Fruit fly (Drosophila melanogaster) whole organism, embryonic: ENCODE data around the gene CG9673.

Experiments
- Ada2b ChIP-seq: fragments of 200-800 bp; sonication (Bioruptor generic); IDR thresholded peaks from 2 replicates; pipeline ENCODE4 v1.3.6; 2022; ENCODE audit warnings: missing biosample characterization, missing genetic modification characterization
- Bdp1 ChIP-seq: fragments of 200-800 bp; sonication (Bioruptor generic); optimal IDR thresholded peaks from 3 replicates; lab custom pipeline; 2016; ENCODE audit warnings: missing biosample characterization, missing genetic modification characterization
- Blimp-1 ChIP-seq: fragments of 200-800 bp; sonication (Bioruptor generic); optimal IDR thresholded peaks from 3 replicates; lab custom pipeline; 2018; ENCODE audit warnings: missing biosample characterization, missing genetic modification characterization, mild to moderate bottlenecking, moderate library complexity, missing genetic modification reagents
- CG10959 ChIP-seq: fragments of 200-800 bp; sonication (Bioruptor generic); IDR thresholded peaks from 2 replicates; pipeline ENCODE4 v1.3.6; 2022; ENCODE audit warnings: missing biosample characterization, missing genetic modification characterization
- CG11723 ChIP-seq: fragments of 200-800 bp; sonication (Bioruptor generic); optimal IDR thresholded peaks from 2 replicates; lab custom pipeline; 2017; ENCODE audit warnings: missing biosample characterization, mild to moderate bottlenecking, missing genetic modification characterization
- CG12071 ChIP-seq: fragments of 200-800 bp; sonication (Bioruptor generic); optimal IDR thresholded peaks from 3 replicates; lab custom pipeline; 2018; ENCODE audit warnings: missing biosample characterization, mild to moderate bottlenecking, missing genetic modification characterization
- CG12299 ChIP-seq: fragments of 200-800 bp; sonication (Bioruptor generic); optimal IDR thresholded peaks from 2 replicates; lab custom pipeline; 2018; ENCODE audit warnings: missing biosample characterization, mild to moderate bottlenecking, missing genetic modification characterization
- CG14441 ChIP-seq: fragments of 200-800 bp; sonication (Bioruptor generic); IDR thresholded peaks from 2 replicates; pipeline ENCODE4 v1.3.6; 2022; ENCODE audit warnings: missing biosample characterization, missing genetic modification characterization
- CG14667 ChIP-seq: fragments of 200-800 bp; sonication (Bioruptor generic); IDR thresholded peaks from 2 replicates; pipeline ENCODE4 v1.3.6; 2022; ENCODE audit warnings: missing biosample characterization, missing genetic modification characterization
- CG14965 ChIP-seq: fragments of 200-800 bp; sonication (Bioruptor generic); optimal IDR thresholded peaks from 2 replicates; lab custom pipeline; 2016; ENCODE audit warnings: missing biosample characterization, missing genetic modification characterization, borderline replicate concordance
- CG17328 ChIP-seq: fragments of 200-800 bp; sonication (Bioruptor generic); IDR thresholded peaks from 2 replicates; pipeline ENCODE4 v1.3.6; 2022; ENCODE audit warnings: missing biosample characterization, missing genetic modification characterization
- CG17359 ChIP-seq: fragments of 200-800 bp; sonication (Bioruptor generic); optimal IDR thresholded peaks from 3 replicates; lab custom pipeline; 2018; ENCODE audit warnings: missing biosample characterization, mild to moderate bottlenecking, missing genetic modification characterization, moderate library complexity
- CG17568 ChIP-seq: fragments of 200-800 bp; sonication (Bioruptor generic); optimal IDR thresholded peaks from 2 replicates; lab custom pipeline; 2018; ENCODE audit warnings: missing biosample characterization, mild to moderate bottlenecking, missing genetic modification characterization, moderate library complexity
- CG18764 ChIP-seq: fragments of 200-800 bp; sonication (Bioruptor generic); optimal IDR thresholded peaks from 3 replicates; lab custom pipeline; 2016; ENCODE audit warnings: missing biosample characterization, missing genetic modification characterization
- CG30403 ChIP-seq: fragments of 200-800 bp; sonication (Bioruptor generic); optimal IDR thresholded peaks from 3 replicates; lab custom pipeline; 2016; ENCODE audit warnings: missing biosample characterization, missing genetic modification characterization
- CG3407 ChIP-seq: fragments of 200-800 bp; sonication (Bioruptor generic); optimal IDR thresholded peaks from 2 replicates; lab custom pipeline; 2018; ENCODE audit warnings: missing biosample characterization, mild to moderate bottlenecking, missing genetic modification characterization
- CG4707 ChIP-seq: fragments of 200-800 bp; sonication (Bioruptor generic); optimal IDR thresholded peaks from 2 replicates; lab custom pipeline; 2018; ENCODE audit warnings: missing biosample characterization, mild to moderate bottlenecking, missing genetic modification characterization, moderate library complexity
- CG4730 ChIP-seq: fragments of 200-800 bp; sonication (Bioruptor generic); IDR thresholded peaks from 2 replicates; pipeline ENCODE4 v1.3.6; 2022; ENCODE audit warnings: missing biosample characterization, missing genetic modification characterization
- CG6854 ChIP-seq: fragments of 200-800 bp; sonication (Bioruptor generic); optimal IDR thresholded peaks from 3 replicates; lab custom pipeline; 2017; ENCODE audit warnings: missing biosample characterization, mild to moderate bottlenecking, missing genetic modification characterization
- CG7271 ChIP-seq: fragments of 200-800 bp; sonication (Bioruptor generic); optimal IDR thresholded peaks from 2 replicates; lab custom pipeline; 2018; ENCODE audit warnings: missing biosample characterization, mild to moderate bottlenecking, missing genetic modification characterization, moderate library complexity
- CG9609 ChIP-seq: fragments of 200-800 bp; sonication (Bioruptor generic); optimal IDR thresholded peaks from 3 replicates; lab custom pipeline; 2016; ENCODE audit warnings: missing biosample characterization, missing genetic modification characterization
- CG9797 ChIP-seq: fragments of 200-800 bp; sonication (Bioruptor generic); optimal IDR thresholded peaks from 3 replicates; lab custom pipeline; 2018; ENCODE audit warnings: missing biosample characterization, mild to moderate bottlenecking, missing genetic modification characterization
- CTCF ChIP-seq: fragments of 200-800 bp; sonication (Bioruptor generic); optimal IDR thresholded peaks from 2 replicates; lab custom pipeline; 2017; ENCODE audit warnings: missing biosample characterization, mild to moderate bottlenecking, missing genetic modification characterization, moderate library complexity
- E2f2 ChIP-seq: fragments of 200-800 bp; sonication (Bioruptor generic); IDR thresholded peaks from 2 replicates; pipeline ENCODE4 v1.3.6; 2022; ENCODE audit warnings: missing biosample characterization, missing genetic modification characterization
- Fer2 ChIP-seq: fragments of 200-800 bp; sonication (Bioruptor generic); optimal IDR thresholded peaks from 2 replicates; lab custom pipeline; 2018; ENCODE audit warnings: missing biosample characterization, mild to moderate bottlenecking, missing genetic modification characterization, moderate library complexity
- Fer3 ChIP-seq: fragments of 200-800 bp; sonication (Bioruptor generic); optimal IDR thresholded peaks from 2 replicates; lab custom pipeline; 2018; ENCODE audit warnings: missing biosample characterization, mild to moderate bottlenecking, missing genetic modification characterization, moderate library complexity
- Hey ChIP-seq: fragments of 200-800 bp; sonication (Bioruptor generic); optimal IDR thresholded peaks from 3 replicates; lab custom pipeline; 2018; ENCODE audit warnings: missing biosample characterization, mild to moderate bottlenecking, missing genetic modification characterization
- Opbp ChIP-seq: fragments of 200-800 bp; sonication (Bioruptor generic); IDR thresholded peaks from 3 replicates; pipeline ENCODE4 v1.3.6; 2022; ENCODE audit warnings: missing biosample characterization, missing genetic modification characterization; ENCODE audit not compliant: partially characterized antibody
- Rfx ChIP-seq: fragments of 200-800 bp; sonication (Bioruptor generic); IDR thresholded peaks from 2 replicates; pipeline ENCODE4 v1.3.6; 2022; ENCODE audit warnings: missing biosample characterization, missing genetic modification characterization
- Vsx1 ChIP-seq: fragments of 200-800 bp; sonication (Bioruptor generic); optimal IDR thresholded peaks from 2 replicates; lab custom pipeline; 2017; ENCODE audit warnings: missing biosample characterization, mild to moderate bottlenecking, missing genetic modification characterization, missing genetic modification reagents
- cad ChIP-seq: fragments of >200 bp; optimal IDR thresholded peaks from 2 replicates; lab custom pipeline; 2017; ENCODE audit warnings: missing biosample characterization, missing genetic modification characterization
- ci ChIP-seq: fragments of 200-800 bp; sonication (Bioruptor generic); IDR thresholded peaks from 3 replicates; pipeline ENCODE4 v1.3.6; 2022; ENCODE audit warnings: missing biosample characterization, missing genetic modification characterization
- dati ChIP-seq: fragments of 200-800 bp; sonication (Bioruptor generic); IDR thresholded peaks from 2 replicates; pipeline ENCODE4 v1.3.6; 2022; ENCODE audit warnings: missing biosample characterization, missing genetic modification characterization
- emc ChIP-seq: fragments of 200-800 bp; sonication (Bioruptor generic); optimal IDR thresholded peaks from 2 replicates; lab custom pipeline; 2016; ENCODE audit warnings: missing biosample characterization, missing genetic modification characterization
- fd102C ChIP-seq: fragments of 200-800 bp; sonication (Bioruptor generic); optimal IDR thresholded peaks from 2 replicates; lab custom pipeline; 2018; ENCODE audit warnings: missing biosample characterization, mild to moderate bottlenecking, missing genetic modification characterization, moderate library complexity
- gem ChIP-seq: fragments of 200-800 bp; sonication (Bioruptor generic); optimal IDR thresholded peaks from 2 replicates; lab custom pipeline; 2019; ENCODE audit warnings: missing biosample characterization, mild to moderate bottlenecking, missing genetic modification characterization, moderate library complexity
- hkb ChIP-seq, 2 experiments: fragments of 200-800 bp in 1 of 2; fragments of >200 bp in 1 of 2; sonication (Bioruptor generic) in 1 of 2; IDR thresholded peaks in 1 of 2; optimal IDR thresholded peaks in 1 of 2; 2 replicates each; pipeline versions ENCODE4 v1.3.6 to Lab custom; 2017 to 2022; ENCODE audit warnings: missing biosample characterization in 1 of 2, missing genetic modification characterization in 1 of 2
- mam ChIP-seq: fragments of 200-800 bp; sonication (Bioruptor generic); optimal IDR thresholded peaks from 3 replicates; lab custom pipeline; 2016; ENCODE audit warnings: missing biosample characterization, missing genetic modification characterization
- odd ChIP-seq: fragments of 200-800 bp; sonication (Bioruptor generic); optimal IDR thresholded peaks from 2 replicates; lab custom pipeline; 2017; ENCODE audit warnings: missing biosample characterization, mild to moderate bottlenecking, missing genetic modification characterization
- phol ChIP-seq: fragments of 200-800 bp; sonication (Bioruptor generic); optimal IDR thresholded peaks from 3 replicates; lab custom pipeline; 2018; ENCODE audit warnings: missing biosample characterization, mild to moderate bottlenecking, missing genetic modification characterization, moderate library complexity
- ranshi ChIP-seq: fragments of 200-800 bp; sonication (Bioruptor generic); IDR thresholded peaks from 2 replicates; pipeline ENCODE4 v1.3.6; 2022; ENCODE audit warnings: missing biosample characterization, missing genetic modification characterization
- rib ChIP-seq: fragments of 200-800 bp; sonication (Bioruptor generic); IDR thresholded peaks from 2 replicates; pipeline ENCODE4 v1.3.6; 2022; ENCODE audit warnings: missing biosample characterization, missing genetic modification characterization
- row ChIP-seq: fragments of 200-800 bp; sonication (Bioruptor generic); IDR thresholded peaks from 3 replicates; pipeline ENCODE4 v1.3.6; 2022; ENCODE audit warnings: missing biosample characterization, missing genetic modification characterization
- salm ChIP-seq: fragments of 200-800 bp; sonication (Bioruptor generic); optimal IDR thresholded peaks from 2 replicates; lab custom pipeline; 2018; ENCODE audit warnings: missing biosample characterization, mild to moderate bottlenecking, missing genetic modification characterization
- schlank ChIP-seq: fragments of 200-800 bp; sonication (Bioruptor generic); optimal IDR thresholded peaks from 2 replicates; lab custom pipeline; 2018; ENCODE audit warnings: missing biosample characterization, mild to moderate bottlenecking, missing genetic modification characterization
- shn ChIP-seq: fragments of 200-800 bp; sonication (Bioruptor generic); optimal IDR thresholded peaks from 3 replicates; lab custom pipeline; 2016; ENCODE audit warnings: missing biosample characterization, missing genetic modification characterization
- sob ChIP-seq: fragments of 200-800 bp; sonication (Bioruptor generic); IDR thresholded peaks from 2 replicates; pipeline ENCODE4 v1.3.6; 2022; ENCODE audit warnings: missing biosample characterization, missing genetic modification characterization
- sr ChIP-seq: fragments of 200-800 bp; sonication (Bioruptor generic); IDR thresholded peaks from 3 replicates; pipeline ENCODE4 v1.3.6; 2022; ENCODE audit warnings: missing biosample characterization, missing genetic modification characterization
- stwl ChIP-seq: fragments of 200-800 bp; sonication (Bioruptor generic); optimal IDR thresholded peaks from 3 replicates; lab custom pipeline; 2018; ENCODE audit warnings: missing biosample characterization, mild to moderate bottlenecking, missing genetic modification characterization, moderate library complexity
- tio ChIP-seq: fragments of 200-800 bp; sonication (Bioruptor generic); optimal IDR thresholded peaks from 2 replicates; lab custom pipeline; 2017; ENCODE audit warnings: missing biosample characterization, missing genetic modification characterization, inconsistent platforms

CG9673 gene

DNA sequence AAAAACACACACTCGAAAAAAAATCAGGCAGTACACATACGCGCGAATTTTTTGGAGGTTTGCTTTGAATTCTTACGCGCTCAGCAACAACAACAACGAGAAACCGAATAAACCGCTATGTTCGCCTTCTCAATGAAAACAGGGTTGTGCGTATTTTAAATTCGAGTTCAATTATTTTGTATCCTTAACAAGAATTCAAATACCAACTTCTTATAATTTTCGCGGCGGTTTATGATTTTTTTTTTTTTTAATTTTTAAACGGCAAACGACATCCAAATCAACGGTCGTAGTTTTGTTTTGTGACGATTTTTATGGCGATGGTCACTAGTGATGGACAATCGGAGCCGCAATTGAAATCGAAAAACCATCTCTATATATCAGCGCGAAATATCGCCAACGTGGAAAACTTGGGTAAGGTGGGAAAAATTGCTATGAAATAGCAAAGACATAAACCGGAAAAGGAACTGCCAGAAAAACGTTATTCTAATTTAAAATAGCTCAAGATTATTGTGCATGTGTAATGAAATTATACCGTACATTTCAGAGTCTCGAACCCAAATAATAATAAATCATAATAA is 48.0 kb upstream of the CG9673 start, which contains the start of gene goe (continued):
- peak; percentile 75 for TF ChIP-seq phol
- TF ChIP-seq CG14441 (GFP tag; lab: Robert Waterston, UW) = peak; percentile 78
- peak; percentile 68 for TF ChIP-seq ranshi (GFP tag; lab: Robert Waterston, UW)
- TF ChIP-seq Vsx1 (GFP tag; lab: Kevin White, UChicago) = peak; percentile 80
- peak; percentile 64 for TF ChIP-seq CG11723 (GFP tag; lab: Kevin White, UChicago)
- TF ChIP-seq Fer2 (tag; lab: Kevin White, UChicago) = peak; percentile 20
- peak; percentile 57 for TF ChIP-seq Ada2b (GFP tag; lab: Robert Waterston, UW)
- peak; percentile 76 for TF ChIP-seq CG3407 (GFP tag; lab: Kevin White, UChicago)
- peak; percentile 89 for TF ChIP-seq shn (GFP tag; lab: Kevin White, UChicago)
- peak; percentile 91 for TF ChIP-seq Rfx
- peak; percentile 64 for TF ChIP-seq Hey (tag; lab: Kevin White, UChicago)
- TF ChIP-seq emc (GFP tag; lab: Kevin White, UChicago) = peak; percentile 59
- TF ChIP-seq cad (GFP tag; lab: Kevin White, UChicago) = no peak
- TF ChIP-seq sob (GFP tag; lab: Robert Waterston, UW) = peak; percentile 94
- peak; percentile 43; the same call in 1 of the 2 replicates for TF ChIP-seq dati (GFP tag; lab: Robert Waterston, UW)
- TF ChIP-seq CG14667 (GFP tag; lab: Robert Waterston, UW) = peak; percentile 66
- TF ChIP-seq CG17328 (GFP tag; lab: Robert Waterston, UW) = peak; percentile 82
- peak; percentile 72 for TF ChIP-seq Fer3 (tag; lab: Kevin White, UChicago)
- TF ChIP-seq CG9797 (GFP tag; lab: Kevin White, UChicago) = peak; percentile 41
- peak; percentile 82 for TF ChIP-seq CG30403 (GFP tag; lab: Kevin White, UChicago)
- TF ChIP-seq sr (GFP tag; lab: Robert Waterston, UW) = peak; percentile 73; the same call in 2 of the 3 replicates
- TF ChIP-seq CG9609 = peak; percentile 87
- TF ChIP-seq mam = peak; percentile 89
- TF ChIP-seq CG12071 (GFP tag; lab: Kevin White, UChicago) = peak; percentile 44
- TF ChIP-seq CG10959 (GFP tag; lab: Robert Waterston, UW) = peak; percentile 61
- TF ChIP-seq rib = no peak; the same call in 1 of the 2 replicates
- peak; percentile 76 for TF ChIP-seq row
- TF ChIP-seq CG4707 (GFP tag; lab: Kevin White, UChicago) = peak; percentile 63
- peak; percentile 61 for TF ChIP-seq stwl (tag; lab: Kevin White, UChicago)
- TF ChIP-seq CG12299 (tag; lab: Kevin White, UChicago) = peak; percentile 78
- peak; percentile 76 for TF ChIP-seq CG7271 (tag; lab: Kevin White, UChicago)
- peak; percentile 63 for TF ChIP-seq odd
- TF ChIP-seq ci (GFP tag; lab: Robert Waterston, UW) = peak; percentile 96
- TF ChIP-seq tio (GFP tag; lab: Kevin White, UChicago) = peak; percentile 68
- peak; percentile 69 for TF ChIP-seq gem
- peak; percentile 50 for TF ChIP-seq CG6854 (GFP tag; lab: Kevin White, UChicago)
- peak; percentile 83 for TF ChIP-seq CG17568 (GFP tag; lab: Kevin White, UChicago)
- TF ChIP-seq CG14965 (GFP tag; lab: Kevin White, UChicago) = peak; percentile 37
- peak; percentile 33 for TF ChIP-seq fd102C (GFP tag; lab: Kevin White, UChicago)
- peak; percentile 31 for TF ChIP-seq Blimp-1 (GFP tag; lab: Kevin White, UChicago)
- TF ChIP-seq CG4730 (GFP tag; lab: Robert Waterston, UW) = peak; percentile 54
- peak; percentile 74 for TF ChIP-seq Bdp1 (GFP tag; lab: Kevin White, UChicago)
- peak; percentile 53 for TF ChIP-seq CG17359 (tag; lab: Kevin White, UChicago)
- TF ChIP-seq CG18764 = peak; percentile 47
- TF ChIP-seq schlank (tag; lab: Kevin White, UChicago) = peak; percentile 86
- TF ChIP-seq CTCF (GFP tag; lab: Kevin White, UChicago) = peak; percentile 79
- peak; percentile 98 for TF ChIP-seq Opbp (GFP tag; lab: Robert Waterston, UW)
- peak; percentile 83 for TF ChIP-seq E2f2 (GFP tag; lab: Robert Waterston, UW)
- peak; percentile 58 for TF ChIP-seq salm (tag; lab: Kevin White, UChicago)
- TF ChIP-seq hkb (optimal IDR thresholded peaks at IDR 0.05; lab: Kevin White, UChicago) = no peak
- TF ChIP-seq hkb (GFP tag; IDR thresholded peaks at IDR 0.05; lab: Robert Waterston, UW) = peak; percentile 68
